Worm (Caenorhabditis elegans) whole organism, early embryonic: ENCODE results near the gene F56H9.6.

ENCODE experiments used
- ama-1 ChIP-seq: fragments of 150-350 bp; optimal IDR thresholded peaks from 2 replicates; lab custom pipeline; 2014
- hmbx-1 ChIP-seq: sonication (generic microtip); optimal IDR thresholded peaks from 2 replicates; lab custom pipeline; 2016; ENCODE audit warnings: mild to moderate bottlenecking, missing genetic modification characterization, missing compliant biosample characterization

DNA sequence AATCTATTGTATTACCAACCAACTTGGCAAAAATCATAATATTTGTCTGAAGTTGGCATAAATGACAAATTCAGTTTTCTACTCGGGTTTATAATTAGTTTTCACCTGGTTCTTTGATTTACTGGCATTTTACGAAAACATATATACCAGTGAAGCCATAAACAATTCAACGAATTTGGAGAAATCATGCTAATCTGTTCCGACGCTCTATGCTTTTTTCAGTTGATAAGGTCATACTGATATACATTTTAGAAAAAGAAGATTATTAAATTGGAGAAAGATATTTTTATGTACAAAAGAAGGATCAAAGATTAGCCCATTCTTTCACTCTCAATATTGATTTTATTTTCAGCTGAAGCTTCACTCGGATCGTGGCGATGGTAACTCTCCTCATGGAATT lies 42.9 kb downstream of the F56H9.6 start:
- TF ChIP-seq hmbx-1 (tag; lab: Kevin White, UChicago) (no peak), ama-1 (lab: Kevin White, UChicago) (no peak)
